Fruit fly (Drosophila melanogaster): ENCODE results near the gene MFS3.

MFS3 gene

DNA sequence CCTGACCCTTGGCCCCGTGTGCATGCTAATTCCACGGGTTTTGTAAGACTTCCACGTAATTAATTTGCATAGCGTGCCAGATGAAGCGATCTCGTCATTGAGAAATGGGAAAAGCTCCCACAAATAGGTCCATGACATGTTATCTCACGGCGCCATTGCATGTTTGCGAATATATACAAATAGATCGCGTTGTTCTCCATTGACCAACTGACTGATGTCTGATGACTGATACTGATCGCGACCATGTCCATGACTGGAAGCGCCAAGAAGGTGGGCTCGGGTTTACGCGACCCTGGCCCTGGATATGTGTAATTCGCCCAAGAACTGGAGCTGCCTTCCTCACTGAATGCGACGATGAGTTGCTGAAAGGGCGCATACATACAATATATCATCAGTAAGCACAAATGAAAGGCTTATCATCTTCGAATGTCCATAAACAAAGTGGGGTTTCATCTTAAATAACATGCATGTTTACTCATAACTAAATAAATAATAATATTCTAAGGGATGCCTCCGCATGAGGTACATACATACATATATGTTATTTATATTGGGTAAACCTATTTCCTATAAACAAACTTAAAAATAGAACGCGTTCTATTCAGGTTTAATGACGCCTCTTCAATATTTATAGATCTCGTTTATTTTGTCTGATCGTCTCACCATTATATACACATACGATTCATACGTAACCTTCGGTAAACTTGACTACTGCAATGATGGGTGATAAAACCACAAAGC, 19.8 kb upstream of the MFS3 start (continued):
- TF ChIP-seq Side (GFP tag; optimal IDR thresholded peaks at IDR 0.05) (no peak), Ada2b (GFP tag; IDR thresholded peaks at IDR 0.05) (no peak), kni (GFP tag; optimal IDR thresholded peaks at IDR 0.05) (peak; percentile 48), nerfin-1 (tag; optimal IDR thresholded peaks at IDR 0.05) (peak; percentile 68), CG11696 (GFP tag; IDR thresholded peaks at IDR 0.05) (no peak), CG13775 (GFP tag; optimal IDR thresholded peaks at IDR 0.05) (no peak), Fer2 (tag; optimal IDR thresholded peaks at IDR 0.05) (no peak), CG8924 (tag; optimal IDR thresholded peaks at IDR 0.05) (peak; percentile 48), unc-4 (GFP tag; IDR thresholded peaks at IDR 0.05; ENCODE audit: partially characterized antibody) (no peak), CG32767 (GFP tag; IDR thresholded peaks at IDR 0.05) (no peak), Mes4 (GFP tag; optimal IDR thresholded peaks at IDR 0.05) (no peak), CG13287 (GFP tag; IDR thresholded peaks at IDR 0.05; ENCODE audit: partially characterized antibody) (no peak), ken (GFP tag; IDR thresholded peaks at IDR 0.05) (no peak), CG6175 (GFP tag; IDR thresholded peaks at IDR 0.05) (no peak), CG33213 (GFP tag; optimal IDR thresholded peaks at IDR 0.05) (no peak), Rx (GFP tag; IDR thresholded peaks at IDR 0.05) (no peak), Hr3 (GFP tag; optimal IDR thresholded peaks at IDR 0.05) (no peak), corto (GFP tag; optimal IDR thresholded peaks at IDR 0.05) (no peak), fu2 (GFP tag; optimal IDR thresholded peaks at IDR 0.05) (no peak), twi (tag; optimal IDR thresholded peaks at IDR 0.05) (no peak), Gug (GFP tag; IDR thresholded peaks at IDR 0.05) (no peak), jigr1 (GFP tag; IDR thresholded peaks at IDR 0.05) (no peak), NC2α (GFP tag; optimal IDR thresholded peaks at IDR 0.05) (no peak), CkIIα-i1 (GFP tag; IDR thresholded peaks at IDR 0.05) (no peak), Adf1 (GFP tag; IDR thresholded peaks at IDR 0.05) (no peak), Deaf1 (tag; optimal IDR thresholded peaks at IDR 0.05) (no peak), bbx (GFP tag; IDR thresholded peaks at IDR 0.05; ENCODE audit: partially characterized antibody) (no peak), Eip74EF (GFP tag; optimal IDR thresholded peaks at IDR 0.05) (peak in 1 of 2 experiments; percentile 74), CG9727 (GFP tag; optimal IDR thresholded peaks at IDR 0.05) (peak; percentile 74), CG9215 (GFP tag; IDR thresholded peaks at IDR 0.05) (no peak), Abd-B (GFP tag; optimal IDR thresholded peaks at IDR 0.05) (no peak), Dbx (GFP tag; IDR thresholded peaks at IDR 0.05) (no peak), CG12659 (GFP tag; optimal IDR thresholded peaks at IDR 0.05) (no peak), sisA (GFP tag; IDR thresholded peaks at IDR 0.05) (no peak), onecut (GFP tag; IDR thresholded peaks at IDR 0.05) (no peak), Hand (GFP tag; optimal IDR thresholded peaks at IDR 0.05) (no peak), ap (GFP tag; IDR thresholded peaks at IDR 0.05) (no peak), CG17612 (GFP tag; IDR thresholded peaks at IDR 0.05) (no peak), pnt (GFP tag; optimal IDR thresholded peaks at IDR 0.05) (no peak), wek (GFP tag; optimal IDR thresholded peaks at IDR 0.05) (peak; percentile 27), CG7786 (GFP tag; optimal IDR thresholded peaks at IDR 0.05) (no peak), CG32532 (GFP tag; IDR thresholded peaks at IDR 0.05) (no peak), CG1647 (GFP tag; optimal IDR thresholded peaks at IDR 0.05) (no peak), CG11504 (tag; optimal IDR thresholded peaks at IDR 0.05) (peak; percentile 67), stwl (tag; optimal IDR thresholded peaks at IDR 0.05) (no peak), HLH4C (GFP tag; IDR thresholded peaks at IDR 0.05; ENCODE audit: partially characterized antibody) (no peak), CG2129 (GFP tag; IDR thresholded peaks at IDR 0.05; ENCODE audit: partially characterized antibody) (no peak), cg (GFP tag; optimal IDR thresholded peaks at IDR 0.05) (no peak), peb (GFP tag; IDR thresholded peaks at IDR 0.05) (peak; percentile 30; the same call in 1 of the 2 replicates), CG1832 (GFP tag; optimal IDR thresholded peaks at IDR 0.05) (no peak)
